Worm (Caenorhabditis elegans) whole organism, L4 larva: Measurements from ENCODE around the gene R08A2.7.

Source experiments
- D1046.2 ChIP-seq: fragments of 200-800 bp; sonication (Bioruptor generic); IDR thresholded peaks from 2 replicates; pipeline ENCODE4 v1.3.6; 2022; ENCODE audit warnings: missing genetic modification characterization, missing compliant biosample characterization
- F10B5.3 ChIP-seq: sonication (generic microtip); optimal IDR thresholded peaks from 2 replicates; lab custom pipeline; 2016; ENCODE audit warnings: mild to moderate bottlenecking, missing genetic modification characterization, missing compliant biosample characterization
- F26F4.8 ChIP-seq: fragments of 200-800 bp; sonication (Bioruptor generic); conservative IDR thresholded peaks from 2 replicates; pipeline ENCODE4 v1.3.6; 2022; ENCODE audit warnings: missing genetic modification characterization, missing compliant biosample characterization
- F44E2.7 ChIP-seq: fragments of 200-800 bp; sonication (Bioruptor generic); IDR thresholded peaks from 2 replicates; pipeline ENCODE4 v2.1.2; 2022; ENCODE audit warnings: missing genetic modification characterization, missing compliant biosample characterization
- R02D3.7 ChIP-seq: fragments of 150-350 bp; sonication (generic microtip); optimal IDR thresholded peaks from 3 replicates; lab custom pipeline; 2014; ENCODE audit warnings: missing biosample characterization, missing genetic modification characterization
- T20F7.1 ChIP-seq: fragments of 200-800 bp; sonication (Bioruptor generic); optimal IDR thresholded peaks from 2 replicates; lab custom pipeline; 2018; ENCODE audit warnings: mild to moderate bottlenecking, missing genetic modification characterization, missing compliant biosample characterization
- Y105C5A.15 ChIP-seq: fragments of 200-800 bp; sonication (Bioruptor generic); IDR thresholded peaks from 2 replicates; pipeline ENCODE4 v1.3.6; 2022; ENCODE audit warnings: missing genetic modification characterization, missing compliant biosample characterization
- Y75B8A.6 ChIP-seq: fragments of 200-800 bp; sonication (Bioruptor generic); IDR thresholded peaks from 2 replicates; pipeline ENCODE4 v1.3.6; 2022; ENCODE audit warnings: missing genetic modification reagents, missing genetic modification characterization, missing compliant biosample characterization
- ZK337.2 ChIP-seq: fragments of 200-800 bp; sonication (Bioruptor generic); IDR thresholded peaks from 2 replicates; pipeline ENCODE4 v1.3.6; 2022; ENCODE audit warnings: missing genetic modification reagents, missing genetic modification characterization, missing compliant biosample characterization
- ceh-28 ChIP-seq: fragments of 150-350 bp; optimal IDR thresholded peaks from 2 replicates; lab custom pipeline; 2014; ENCODE audit warnings: missing biosample characterization, missing genetic modification reagents, missing genetic modification characterization
- ceh-44 ChIP-seq: fragments of 200-800 bp; sonication (Bioruptor generic); IDR thresholded peaks from 2 replicates; pipeline ENCODE4 v1.3.6; 2022; ENCODE audit warnings: missing genetic modification reagents, missing genetic modification characterization, missing compliant biosample characterization
- ces-1 ChIP-seq: fragments of 150-350 bp; sonication (generic microtip); optimal IDR thresholded peaks from 4 replicates; lab custom pipeline; 2014; ENCODE audit warnings: missing biosample characterization, missing genetic modification reagents, missing genetic modification characterization
- cey-2 ChIP-seq: sonication (generic microtip); optimal IDR thresholded peaks from 3 replicates; lab custom pipeline; 2017; ENCODE audit warnings: missing genetic modification characterization, mild to moderate bottlenecking, missing compliant biosample characterization, antibody characterized with exemption, borderline replicate concordance; ENCODE audit not compliant: insufficient read depth
- dmd-6 ChIP-seq: fragments of 200-800 bp; sonication (Bioruptor generic); IDR thresholded peaks from 2 replicates; pipeline ENCODE4 v1.3.6; 2022; ENCODE audit warnings: missing genetic modification reagents, missing genetic modification characterization, missing compliant biosample characterization
- hif-1 ChIP-seq, 2 experiments: sonication (generic microtip); optimal IDR thresholded peaks; 2 replicates each; lab custom pipeline; 2016 to 2017; ENCODE audit warnings: missing compliant biosample characterization in 2 of 2, missing genetic modification characterization in 2 of 2, missing genetic modification reagents in 2 of 2, missing genotype in 2 of 2, mild to moderate bottlenecking in 1 of 2
- hmg-1.1 ChIP-seq: fragments of 200-800 bp; sonication (Bioruptor generic); IDR thresholded peaks from 2 replicates; pipeline ENCODE4 v1.3.6; 2022; ENCODE audit warnings: missing genetic modification reagents, missing genetic modification characterization, missing compliant biosample characterization
- jun-1 ChIP-seq: fragments of 150-350 bp; optimal IDR thresholded peaks from 2 replicates; lab custom pipeline; 2014; ENCODE audit warnings: missing biosample characterization, missing genetic modification reagents, missing genetic modification characterization
- lin-15B ChIP-seq: fragments of 150-350 bp; sonication (generic microtip); optimal IDR thresholded peaks from 3 replicates; lab custom pipeline; 2014; ENCODE audit warnings: missing biosample characterization, missing genetic modification characterization
- lin-38 ChIP-seq: fragments of 200-800 bp; sonication (Bioruptor generic); IDR thresholded peaks from 2 replicates; pipeline ENCODE4 v1.3.6; 2022; ENCODE audit warnings: missing genetic modification reagents, missing genetic modification characterization, missing compliant biosample characterization
- lir-3 ChIP-seq: sonication (generic microtip); optimal IDR thresholded peaks from 2 replicates; lab custom pipeline; 2016; ENCODE audit warnings: mild to moderate bottlenecking, missing genetic modification characterization, missing compliant biosample characterization
- madf-5 ChIP-seq, 2 experiments: fragments of 200-800 bp; sonication (Bioruptor generic); IDR thresholded peaks; 2 replicates each; pipeline ENCODE4 v1.3.6; 2022; ENCODE audit warnings: missing compliant biosample characterization in 2 of 2, missing genetic modification characterization in 2 of 2
- mes-2 ChIP-seq: sonication (generic microtip); optimal IDR thresholded peaks from 2 replicates; lab custom pipeline; 2016; ENCODE audit warnings: missing genotype, mild to moderate bottlenecking, missing genetic modification characterization, missing compliant biosample characterization; ENCODE audit not compliant: poor library complexity, severe bottlenecking
- nhr-237 ChIP-seq: sonication (generic microtip); optimal IDR thresholded peaks from 2 replicates; lab custom pipeline; 2017; ENCODE audit warnings: missing biosample characterization, missing genetic modification characterization
- nhr-28 ChIP-seq: fragments of 150-350 bp; optimal IDR thresholded peaks from 2 replicates; lab custom pipeline; 2014; ENCODE audit warnings: missing biosample characterization, missing genetic modification characterization
- nhr-42 ChIP-seq: fragments of 200-800 bp; sonication (Bioruptor generic); IDR thresholded peaks from 2 replicates; pipeline ENCODE4 v1.3.6; 2022; ENCODE audit warnings: missing genetic modification characterization, missing compliant biosample characterization
- nhr-76 ChIP-seq: fragments of 150-350 bp; optimal IDR thresholded peaks from 2 replicates; lab custom pipeline; 2014; ENCODE audit warnings: missing biosample characterization, missing genetic modification characterization
- pqm-1 ChIP-seq: sonication (generic microtip); optimal IDR thresholded peaks from 2 replicates; lab custom pipeline; 2017; ENCODE audit warnings: missing biosample characterization, missing genetic modification characterization
- rbr-2 ChIP-seq: sonication (generic microtip); optimal IDR thresholded peaks from 2 replicates; lab custom pipeline; 2016; ENCODE audit warnings: missing genotype, missing genetic modification characterization, missing compliant biosample characterization
- saeg-2 ChIP-seq: fragments of 200-800 bp; sonication (Bioruptor generic); IDR thresholded peaks from 2 replicates; pipeline ENCODE4 v1.3.6; 2022; ENCODE audit warnings: missing genetic modification reagents, missing genetic modification characterization, missing compliant biosample characterization
- skn-1 ChIP-seq: fragments of 150-350 bp; optimal IDR thresholded peaks from 2 replicates; lab custom pipeline; 2014; ENCODE audit warnings: missing biosample characterization, missing genetic modification characterization
- snpc-4 ChIP-seq: fragments of 150-350 bp; optimal IDR thresholded peaks from 2 replicates; lab custom pipeline; 2014; ENCODE audit warnings: missing biosample characterization, missing genetic modification characterization
- spr-3 ChIP-seq: fragments of 200-800 bp; sonication (Bioruptor generic); optimal IDR thresholded peaks from 2 replicates; lab custom pipeline; 2018; ENCODE audit warnings: mild to moderate bottlenecking, missing genetic modification characterization, missing compliant biosample characterization
- tra-1 ChIP-seq: fragments of 200-800 bp; sonication (Bioruptor generic); IDR thresholded peaks from 2 replicates; pipeline ENCODE4 v1.3.6; 2022; ENCODE audit warnings: missing genetic modification reagents, missing genetic modification characterization, missing compliant biosample characterization
- unc-62 ChIP-seq, 3 experiments: fragments of 150-350 bp in 1 of 3; sonication (generic microtip); optimal IDR thresholded peaks in 2 of 3; peaks in 1 of 3; 1 replicate in 1 of 3; 2 replicates in 2 of 3; lab custom pipeline; 2014 to 2017; ENCODE audit warnings: missing biosample characterization in 3 of 3, missing genetic modification characterization in 3 of 3, missing genetic modification reagents in 3 of 3, missing genotype in 1 of 3
- vab-7 ChIP-seq: fragments of 200-800 bp; sonication (Bioruptor generic); IDR thresholded peaks from 2 replicates; pipeline ENCODE4 v1.3.6; 2022; ENCODE audit warnings: missing genetic modification reagents, missing genetic modification characterization, missing compliant biosample characterization
- zag-1 ChIP-seq: fragments of 150-350 bp; optimal IDR thresholded peaks from 2 replicates; lab custom pipeline; 2014; ENCODE audit warnings: missing biosample characterization, missing genetic modification characterization
- zfp-2 ChIP-seq: sonication (generic microtip); optimal IDR thresholded peaks from 2 replicates; lab custom pipeline; 2016; ENCODE audit warnings: mild to moderate bottlenecking, missing genetic modification characterization, missing compliant biosample characterization
- zfp-3 ChIP-seq: fragments of 200-800 bp; sonication (Bioruptor generic); conservative IDR thresholded peaks from 2 replicates; pipeline ENCODE4 v1.3.6; 2022; ENCODE audit warnings: missing genetic modification reagents, missing genetic modification characterization, missing compliant biosample characterization

Gene R08A2.7

ce11 chrV:14734187-14734765 lies 11.2 kb downstream of the R08A2.7 start, which contains the start of gene unc-61 (continued):
- TF ChIP-seq hmg-1.1 (GFP tag; lab: Robert Waterston, UW) (no peak), F26F4.8 (GFP tag; lab: Robert Waterston, UW) (no peak), saeg-2 (GFP tag; lab: Robert Waterston, UW) (no peak), Y75B8A.6 (GFP tag; lab: Robert Waterston, UW) (no peak), ceh-44 (GFP tag; lab: Robert Waterston, UW) (no peak), ceh-28 (tag; lab: Kevin White, UChicago) (no peak), nhr-28 (tag; lab: Kevin White, UChicago) (no peak), zfp-3 (no peak), Y105C5A.15 (GFP tag; lab: Robert Waterston, UW) (no peak), mes-2 (tag; lab: Kevin White, UChicago) (peak; percentile 35), snpc-4 (tag; lab: Kevin White, UChicago) (no peak), unc-62 (GFP tag; optimal IDR thresholded peaks at IDR 0.05 in 1 of 2; lab: Kevin White, UChicago) (no peak), unc-62 (tag; optimal IDR thresholded peaks at IDR 0.05; lab: Kevin White, UChicago) (no peak), nhr-237 (tag; lab: Kevin White, UChicago) (no peak), zfp-2 (no peak)

ce11 chrV:14736851-14737250 lies 13.7 kb downstream of the R08A2.7 start, which contains the start of gene Y50E8A.5:
Gene Y50E8A.5, minus strand, starts transcription at chrV:14736951.
- TF ChIP-seq R02D3.7 (no peak), D1046.2 (GFP tag; lab: Robert Waterston, UW) (no peak), hmg-1.1 (GFP tag; lab: Robert Waterston, UW) (no peak), nhr-76 (tag; lab: Kevin White, UChicago) (no peak), vab-7 (no peak), spr-3 (no peak), rbr-2 (tag; lab: Kevin White, UChicago) (no peak), zfp-2 (no peak), F10B5.3 (tag; lab: Kevin White, UChicago) (no peak), hif-1 (tag; optimal IDR thresholded peaks at IDR 0.05; lab: Kevin White, UChicago) (no peak), jun-1 (tag; lab: Kevin White, UChicago) (no peak), F44E2.7 (GFP tag; lab: Robert Waterston, UW) (no peak), pqm-1 (no peak), zag-1 (tag; lab: Kevin White, UChicago) (no peak), ZK337.2 (GFP tag; lab: Robert Waterston, UW) (no peak), lin-38 (GFP tag; lab: Robert Waterston, UW) (no peak), lir-3 (tag; lab: Kevin White, UChicago) (no peak), T20F7.1 (GFP tag; lab: Kevin White, UChicago) (no peak)

ce11 chrV:14741233-14741632 lies 18.1 kb downstream of the R08A2.7 start, which contains the start of gene Y50E8A.6:
Gene Y50E8A.6, minus strand, starts transcription at chrV:14741333.
- TF ChIP-seq lin-15B: no peak
- no peak for TF ChIP-seq jun-1 (tag; lab: Kevin White, UChicago)
- TF ChIP-seq tra-1 (GFP tag; lab: Robert Waterston, UW): no peak
- TF ChIP-seq madf-5 (GFP tag; IDR thresholded peaks at IDR 0.05; lab: Robert Waterston, UW): no peak
- no peak for TF ChIP-seq dmd-6 (GFP tag; lab: Robert Waterston, UW)
- no peak for TF ChIP-seq nhr-42
- TF ChIP-seq ces-1 (GFP tag; lab: Kevin White, UChicago): no peak
- TF ChIP-seq skn-1 (tag; lab: Kevin White, UChicago): no peak
- no peak for TF ChIP-seq cey-2 (tag; lab: Kevin White, UChicago)
